Worm (Caenorhabditis elegans) whole organism, mixed stage, embryonic: ENCODE measurements around the gene rabx-5.

ENCODE experiments used
- bed-3 ChIP-seq: fragments of 200-800 bp; sonication (Bioruptor generic); optimal IDR thresholded peaks from 3 replicates; lab custom pipeline; 2018; ENCODE audit warnings: mild to moderate bottlenecking, missing genetic modification characterization, moderate library complexity, missing compliant biosample characterization
- blmp-1 ChIP-seq: fragments of 150-350 bp; optimal IDR thresholded peaks from 2 replicates; lab custom pipeline; 2014; ENCODE audit warnings: missing biosample characterization, missing genetic modification characterization
- ceh-39 ChIP-seq: fragments of 150-350 bp; optimal IDR thresholded peaks from 2 replicates; lab custom pipeline; 2014; ENCODE audit warnings: missing biosample characterization, missing genetic modification characterization
- ceh-43 ChIP-seq: fragments of 200-800 bp; sonication (Bioruptor generic); optimal IDR thresholded peaks from 2 replicates; lab custom pipeline; 2018; ENCODE audit warnings: mild to moderate bottlenecking, missing genetic modification characterization, moderate library complexity, missing compliant biosample characterization
- ces-1 ChIP-seq: fragments of 150-350 bp; optimal IDR thresholded peaks from 2 replicates; lab custom pipeline; 2014; ENCODE audit warnings: missing biosample characterization, missing genetic modification reagents, missing genetic modification characterization
- cnd-1 ChIP-seq: fragments of 200-800 bp; sonication (Bioruptor generic); optimal IDR thresholded peaks from 2 replicates; lab custom pipeline; 2018; ENCODE audit warnings: mild to moderate bottlenecking, missing genetic modification characterization, missing compliant biosample characterization
- elt-1 ChIP-seq: sonication (generic microtip); optimal IDR thresholded peaks from 2 replicates; lab custom pipeline; 2017; ENCODE audit warnings: missing genetic modification characterization, mild to moderate bottlenecking, missing compliant biosample characterization, antibody characterized with exemption, moderate library complexity, borderline replicate concordance; ENCODE audit not compliant: insufficient read depth
- flh-1 ChIP-seq: fragments of 200-800 bp; sonication (Bioruptor generic); optimal IDR thresholded peaks from 2 replicates; lab custom pipeline; 2018; ENCODE audit warnings: mild to moderate bottlenecking, missing genetic modification characterization, moderate library complexity, missing compliant biosample characterization
- ham-2 ChIP-seq: fragments of 200-800 bp; sonication (Bioruptor generic); optimal IDR thresholded peaks from 2 replicates; lab custom pipeline; 2018; ENCODE audit warnings: mild to moderate bottlenecking, missing genetic modification characterization, missing compliant biosample characterization
- hlh-1 ChIP-seq: fragments of 150-350 bp; optimal IDR thresholded peaks from 2 replicates; lab custom pipeline; 2014; ENCODE audit warnings: missing biosample characterization, missing genetic modification reagents, missing genetic modification characterization
- lin-13 ChIP-seq: fragments of 150-350 bp; optimal IDR thresholded peaks from 2 replicates; lab custom pipeline; 2014; ENCODE audit warnings: missing biosample characterization, missing genetic modification characterization
- lin-32 ChIP-seq: fragments of 200-800 bp; sonication (Bioruptor generic); optimal IDR thresholded peaks from 2 replicates; lab custom pipeline; 2018; ENCODE audit warnings: mild to moderate bottlenecking, missing genetic modification characterization, missing compliant biosample characterization
- lsy-2 ChIP-seq: fragments of 150-350 bp; optimal IDR thresholded peaks from 2 replicates; lab custom pipeline; 2014; ENCODE audit warnings: missing biosample characterization, missing genetic modification characterization
- mab-5 ChIP-seq: fragments of 150-350 bp; optimal IDR thresholded peaks from 2 replicates; lab custom pipeline; 2014; ENCODE audit warnings: missing biosample characterization, missing genetic modification characterization
- mls-2 ChIP-seq: sonication (generic microtip); optimal IDR thresholded peaks from 2 replicates; lab custom pipeline; 2016; ENCODE audit warnings: mild to moderate bottlenecking, missing genetic modification characterization, moderate library complexity, missing compliant biosample characterization
- nhr-12 ChIP-seq: fragments of 150-350 bp; optimal IDR thresholded peaks from 2 replicates; lab custom pipeline; 2014; ENCODE audit warnings: missing biosample characterization, missing genetic modification characterization
- nhr-2 ChIP-seq: fragments of 150-350 bp; optimal IDR thresholded peaks from 2 replicates; lab custom pipeline; 2014; ENCODE audit warnings: missing biosample characterization, missing genetic modification characterization
- nhr-237 ChIP-seq: fragments of 150-350 bp; optimal IDR thresholded peaks from 2 replicates; lab custom pipeline; 2014; ENCODE audit warnings: missing biosample characterization, missing genetic modification characterization
- nhr-28 ChIP-seq: fragments of 150-350 bp; optimal IDR thresholded peaks from 2 replicates; lab custom pipeline; 2014; ENCODE audit warnings: missing biosample characterization, missing genetic modification characterization
- nhr-76 ChIP-seq: sonication (generic microtip); optimal IDR thresholded peaks from 2 replicates; lab custom pipeline; 2017; ENCODE audit warnings: missing biosample characterization, missing genetic modification characterization
- pha-4 ChIP-seq: fragments of 150-350 bp; optimal IDR thresholded peaks from 2 replicates; lab custom pipeline; 2018; ENCODE audit warnings: missing biosample characterization, missing genetic modification reagents, missing genetic modification characterization
- sem-2 ChIP-seq: fragments of 200-800 bp; sonication (Bioruptor generic); optimal IDR thresholded peaks from 2 replicates; lab custom pipeline; 2018; ENCODE audit warnings: mild to moderate bottlenecking, missing genetic modification characterization, missing compliant biosample characterization
- snpc-4 ChIP-seq: fragments of 150-350 bp; optimal IDR thresholded peaks from 2 replicates; lab custom pipeline; 2014; ENCODE audit warnings: missing biosample characterization, missing genetic modification characterization
- sptf-1 ChIP-seq: sonication (generic microtip); optimal IDR thresholded peaks from 2 replicates; lab custom pipeline; 2017; ENCODE audit warnings: mild to moderate bottlenecking, missing genetic modification characterization, moderate library complexity, missing compliant biosample characterization
- tbx-8 ChIP-seq: fragments of 200-800 bp; sonication (Bioruptor generic); optimal IDR thresholded peaks from 2 replicates; lab custom pipeline; 2018; ENCODE audit warnings: mild to moderate bottlenecking, missing genetic modification characterization, moderate library complexity, missing compliant biosample characterization
- unc-120 ChIP-seq: sonication (generic microtip); optimal IDR thresholded peaks from 2 replicates; lab custom pipeline; 2017; ENCODE audit warnings: missing genetic modification characterization, missing compliant biosample characterization; ENCODE audit not compliant: poor library complexity, severe bottlenecking
- unc-39 ChIP-seq: fragments of 150-350 bp; optimal IDR thresholded peaks from 2 replicates; lab custom pipeline; 2014; ENCODE audit warnings: missing biosample characterization, missing genetic modification characterization
- unc-62 ChIP-seq: fragments of 150-350 bp; optimal IDR thresholded peaks from 2 replicates; lab custom pipeline; 2014; ENCODE audit warnings: missing biosample characterization, missing genetic modification reagents, missing genetic modification characterization
- zip-8 ChIP-seq: fragments of 150-350 bp; optimal IDR thresholded peaks from 2 replicates; lab custom pipeline; 2014; ENCODE audit warnings: missing biosample characterization, missing genetic modification characterization
- ztf-11 ChIP-seq: fragments of 150-350 bp; optimal IDR thresholded peaks from 2 replicates; lab custom pipeline; 2014; ENCODE audit warnings: missing biosample characterization, missing genetic modification characterization

Gene rabx-5

ce11 chrIII:10603248-10603647 is 1.9 kb upstream of the rabx-5 start, which contains the start of gene Y39A1A.2:
Gene Y39A1A.2, minus strand, starts transcription at chrIII:10603566.
- TF ChIP-seq ceh-39 (tag; lab: Kevin White, UChicago) (no peak), blmp-1 (no peak), nhr-76 (no peak), lin-32 (no peak), zip-8 (tag; lab: Kevin White, UChicago) (peak; percentile 76)
- TF ChIP-seq, all 35 proteins: peak for 1

- TF ChIP-seq snpc-4 (tag; lab: Kevin White, UChicago) (no peak), ceh-39 (tag; lab: Kevin White, UChicago) (no peak), blmp-1 (no peak), cnd-1 (tag; lab: Kevin White, UChicago) (no peak), nhr-28 (tag; lab: Kevin White, UChicago) (no peak), lsy-2 (tag; lab: Kevin White, UChicago) (no peak), unc-39 (tag; lab: Kevin White, UChicago) (no peak), lin-32 (no peak), ham-2 (GFP tag; lab: Kevin White, UChicago) (no peak), ces-1 (no peak), flh-1 (GFP tag; lab: Kevin White, UChicago) (no peak), unc-62 (GFP tag; lab: Kevin White, UChicago) (no peak), sptf-1 (tag; lab: Kevin White, UChicago) (no peak), unc-120 (tag; lab: Kevin White, UChicago) (no peak), ceh-43 (GFP tag; lab: Kevin White, UChicago) (no peak), ztf-11 (no peak), tbx-8 (GFP tag; lab: Kevin White, UChicago) (no peak), lin-13 (no peak), sem-2 (GFP tag; lab: Kevin White, UChicago) (no peak)
Measured at ce11 chrIII:10604325-10604724, 824 bp upstream of the rabx-5 start.

DNA sequence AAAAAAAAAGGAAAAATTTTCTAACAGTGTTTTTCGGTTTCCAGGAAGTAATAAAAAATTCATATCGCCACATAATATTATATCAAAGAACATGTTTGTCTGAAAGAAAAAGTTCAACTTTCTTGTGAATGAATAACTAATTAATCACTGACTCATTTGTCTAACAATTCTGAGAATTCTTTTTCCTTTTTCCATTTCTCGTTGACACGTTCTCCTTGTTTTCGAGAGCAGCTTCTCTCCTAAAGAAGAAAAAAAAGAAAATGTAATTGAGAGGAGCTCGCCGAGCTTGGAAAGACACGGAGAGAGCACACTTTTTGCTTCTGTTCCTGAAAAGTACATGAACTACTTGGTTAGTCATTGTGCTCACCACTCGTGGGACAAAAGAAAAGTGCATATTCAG is 3.0 kb downstream of the rabx-5 start:
- TF ChIP-seq elt-1 (tag; lab: Kevin White, UChicago) (no peak), pha-4 (tag; lab: Kevin White, UChicago) (no peak), unc-39 (tag; lab: Kevin White, UChicago) (no peak), unc-62 (GFP tag; lab: Kevin White, UChicago) (no peak), ham-2 (GFP tag; lab: Kevin White, UChicago) (no peak), ceh-39 (tag; lab: Kevin White, UChicago) (no peak), hlh-1 (tag; lab: Kevin White, UChicago) (no peak), mab-5 (tag; lab: Kevin White, UChicago) (no peak), unc-120 (tag; lab: Kevin White, UChicago) (no peak), lsy-2 (tag; lab: Kevin White, UChicago) (no peak), snpc-4 (tag; lab: Kevin White, UChicago) (no peak), nhr-76 (no peak), sptf-1 (tag; lab: Kevin White, UChicago) (no peak), tbx-8 (GFP tag; lab: Kevin White, UChicago) (no peak), nhr-2 (no peak), nhr-12 (no peak), mls-2 (tag; lab: Kevin White, UChicago) (no peak), nhr-28 (tag; lab: Kevin White, UChicago) (no peak), nhr-237 (tag; lab: Kevin White, UChicago) (no peak)

DNA sequence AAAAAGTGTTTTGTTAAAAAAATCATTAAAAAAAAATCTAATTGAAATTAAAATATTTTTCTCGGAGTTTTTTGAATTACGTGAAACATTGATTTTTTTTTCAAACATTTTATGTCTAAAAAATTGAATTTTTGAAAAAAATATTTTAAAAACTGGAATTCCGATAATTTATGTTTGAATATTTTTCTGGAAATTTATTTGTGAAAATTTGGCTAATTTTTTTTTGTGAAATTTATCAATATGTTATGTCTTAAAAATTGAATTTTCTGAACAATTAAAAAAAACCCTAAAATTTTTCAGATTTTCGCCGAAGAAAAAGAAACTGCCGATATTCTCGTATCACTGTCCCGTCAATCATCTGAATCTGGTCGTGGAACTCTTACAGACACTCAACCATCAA is 7.2 kb downstream of the rabx-5 start, which contains the start of gene Y39A1A.24:
TSS of gene Y39A1A.24 (plus strand) at position 301 of the 400 bp plus-strand sequence.
- TF ChIP-seq cnd-1 (tag; lab: Kevin White, UChicago), result no peak
- TF ChIP-seq bed-3 (GFP tag; lab: Kevin White, UChicago), result no peak
- no peak for TF ChIP-seq blmp-1
- TF ChIP-seq ces-1, result no peak
- TF ChIP-seq hlh-1 (tag; lab: Kevin White, UChicago), result no peak
- TF ChIP-seq lsy-2 (tag; lab: Kevin White, UChicago), result no peak
- no peak for TF ChIP-seq flh-1 (GFP tag; lab: Kevin White, UChicago)
- no peak for TF ChIP-seq unc-120 (tag; lab: Kevin White, UChicago)
- TF ChIP-seq elt-1 (tag; lab: Kevin White, UChicago), result no peak
- TF ChIP-seq sem-2 (GFP tag; lab: Kevin White, UChicago), result no peak
- no peak for TF ChIP-seq sptf-1 (tag; lab: Kevin White, UChicago)
- TF ChIP-seq lin-32, result no peak
- no peak for TF ChIP-seq ham-2 (GFP tag; lab: Kevin White, UChicago)
- TF ChIP-seq, all 35 proteins: peak for 0

DNA sequence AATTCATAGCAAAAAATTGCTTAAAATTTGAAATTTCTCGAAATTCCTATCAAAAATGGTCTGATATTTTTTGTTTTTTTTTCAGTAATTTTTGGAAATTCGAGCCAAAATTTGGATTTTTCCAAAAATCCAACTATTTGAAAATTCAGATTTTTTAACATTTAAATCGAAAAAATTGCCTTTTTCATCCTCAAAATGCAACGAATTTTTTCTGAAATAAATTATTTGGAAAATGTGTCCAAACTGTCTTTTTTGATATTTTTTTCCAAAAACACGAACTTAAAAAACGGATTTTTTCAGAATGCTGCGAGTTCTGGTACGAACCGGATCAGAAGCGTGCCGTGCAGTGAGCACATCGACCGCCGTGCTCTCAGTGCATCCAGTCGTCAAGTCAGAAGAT is 10.0 kb downstream of the rabx-5 start, which contains the start of gene mrpl-22:
TSS of gene mrpl-22 (plus strand) at position 301 of the 400 bp plus-strand sequence.
- no peak for TF ChIP-seq pha-4 (tag; lab: Kevin White, UChicago)
- TF ChIP-seq sptf-1 (tag; lab: Kevin White, UChicago), result no peak
- TF ChIP-seq lin-13, result no peak
- TF ChIP-seq, all 35 proteins: peak for 0
